Worm (Caenorhabditis elegans): ENCODE results near the gene R74.8.

Gene R74.8

ce11 chrIII:4191091-4191638 lies 14.9 kb upstream of the R74.8 start, which contains the start of gene dnj-16 (continued):
- TF ChIP-seq daf-12 (tag; optimal IDR thresholded peaks at IDR 0.05): no peak
- TF ChIP-seq madf-5 (GFP tag; IDR thresholded peaks at IDR 0.05): no peak
- no peak for TF ChIP-seq ZK337.2 (GFP tag; IDR thresholded peaks at IDR 0.05)
- TF ChIP-seq aha-1 (tag): no peak
- no peak for TF ChIP-seq Y48G9A.11 (GFP tag; IDR thresholded peaks at IDR 0.05)
- TF ChIP-seq spr-1 (tag; optimal IDR thresholded peaks at IDR 0.05): no peak
- TF ChIP-seq nhr-42 (GFP tag; IDR thresholded peaks at IDR 0.05): no peak
- no peak for TF ChIP-seq zfp-2 (tag; optimal IDR thresholded peaks at IDR 0.05)
- peak; percentile 79 for TF ChIP-seq nhr-6 (tag; optimal IDR thresholded peaks at IDR 0.05)
- no peak for TF ChIP-seq egl-27 (tag; optimal IDR thresholded peaks at IDR 0.05)
- TF ChIP-seq dpl-1 (GFP tag; optimal IDR thresholded peaks at IDR 0.05): peak; percentile 1
- TF ChIP-seq zip-2 (tag; optimal IDR thresholded peaks at IDR 0.05): no peak
- TF ChIP-seq fos-1 (tag; optimal IDR thresholded peaks at IDR 0.05): no peak
- no peak for TF ChIP-seq spr-3 (GFP tag; optimal IDR thresholded peaks at IDR 0.05)
- no peak for TF ChIP-seq R02D3.7 (tag; optimal IDR thresholded peaks at IDR 0.05)
- no peak for TF ChIP-seq hmg-1.1 (GFP tag; IDR thresholded peaks at IDR 0.05)
- TF ChIP-seq saeg-2 (GFP tag; IDR thresholded peaks at IDR 0.05): no peak
- TF ChIP-seq unc-130 (GFP tag; optimal IDR thresholded peaks at IDR 0.05): no peak
- TF ChIP-seq lin-13 (GFP tag; optimal IDR thresholded peaks at IDR 0.05): peak; percentile 10
- no peak for TF ChIP-seq hif-1 (tag; optimal IDR thresholded peaks at IDR 0.05)
- no peak for TF ChIP-seq duxl-1 (tag; optimal IDR thresholded peaks at IDR 0.05; ENCODE audit: poor library complexity)
- no peak for TF ChIP-seq attf-4 (tag; optimal IDR thresholded peaks at IDR 0.05)
- TF ChIP-seq mxl-3 (GFP tag; optimal IDR thresholded peaks at IDR 0.05): no peak
- peak in 1 of 2 experiments; percentile 71 for TF ChIP-seq lsy-2 (tag; optimal IDR thresholded peaks at IDR 0.05)
- no peak for TF ChIP-seq set-16 (GFP tag; IDR thresholded peaks at IDR 0.05)
- TF ChIP-seq ceh-62 (tag; optimal IDR thresholded peaks at IDR 0.05): no peak
- TF ChIP-seq dmd-9 (GFP tag; IDR thresholded peaks at IDR 0.05): no peak
- TF ChIP-seq pqm-1 (tag; optimal IDR thresholded peaks at IDR 0.05): peak; percentile 36
- TF ChIP-seq pha-4 (GFP tag; IDR thresholded peaks at IDR 0.05): no peak
- TF ChIP-seq pha-4 (tag; optimal IDR thresholded peaks at IDR 0.05): peak; percentile 49
- no peak for TF ChIP-seq lin-15B (tag; optimal IDR thresholded peaks at IDR 0.05)
- TF ChIP-seq nhr-28 (tag; optimal IDR thresholded peaks at IDR 0.05): peak; percentile 34
- TF ChIP-seq Y5F2A.4 (GFP tag; optimal IDR thresholded peaks at IDR 0.05): no peak

ce11 chrIII:4193659-4194103 lies 12.4 kb upstream of the R74.8 start, which contains the start of gene xbp-1:
Gene xbp-1 (plus strand): TSS chrIII:4193809.
- TF ChIP-seq F49E8.2 (tag; optimal IDR thresholded peaks at IDR 0.05; ENCODE audit: borderline replicate concordance): no peak
- TF ChIP-seq spr-3 (GFP tag; optimal IDR thresholded peaks at IDR 0.05): peak; percentile 23
- TF ChIP-seq tag-97 (GFP tag; IDR thresholded peaks at IDR 0.05): no peak
- peak; percentile 74 for TF ChIP-seq ztf-7 (tag; optimal IDR thresholded peaks at IDR 0.05)
- peak; percentile 77 for TF ChIP-seq pha-4 (GFP tag; IDR thresholded peaks at IDR 0.05)
- no peak for TF ChIP-seq pha-4 (tag; optimal IDR thresholded peaks at IDR 0.05)
- no peak for TF ChIP-seq skn-1 (tag; optimal IDR thresholded peaks at IDR 0.05)
- TF ChIP-seq sdz-12 (GFP tag; optimal IDR thresholded peaks at IDR 0.05): peak; percentile 50
- peak; percentile 71 for TF ChIP-seq lin-38 (GFP tag; IDR thresholded peaks at IDR 0.05)
- TF ChIP-seq hlh-11 (tag; optimal IDR thresholded peaks at IDR 0.05): peak; percentile 98
- peak; percentile 93 for TF ChIP-seq jun-1 (tag; optimal IDR thresholded peaks at IDR 0.05)
- no peak for TF ChIP-seq ceh-32 (tag; optimal IDR thresholded peaks at IDR 0.05; ENCODE audit: poor library complexity)
- TF ChIP-seq unc-39 (tag; optimal IDR thresholded peaks at IDR 0.05): no peak
- TF ChIP-seq tra-1 (GFP tag; IDR thresholded peaks at IDR 0.05): peak; percentile 81
- TF ChIP-seq attf-4 (tag; optimal IDR thresholded peaks at IDR 0.05): no peak
- no peak for TF ChIP-seq aly-2 (tag; optimal IDR thresholded peaks at IDR 0.05)
- TF ChIP-seq nhr-42 (GFP tag; IDR thresholded peaks at IDR 0.05): 0 out of 2 replicates have a peak, but pooled peaks have one; percentile 64
- TF ChIP-seq ceh-44 (GFP tag; IDR thresholded peaks at IDR 0.05): no peak
- TF ChIP-seq mxl-2 (GFP tag; conservative IDR thresholded peaks at IDR 0.05): 0 out of 2 replicates have a peak, but pooled peaks have one; percentile 17
- no peak for TF ChIP-seq nhr-76 (tag; optimal IDR thresholded peaks at IDR 0.05)
- TF ChIP-seq unc-62 (GFP tag; optimal IDR thresholded peaks at IDR 0.05 in 1 of 2): peak in 1 of 2 experiments; percentile 86
- no peak for TF ChIP-seq unc-62 (tag; optimal IDR thresholded peaks at IDR 0.05)
- TF ChIP-seq madf-5 (GFP tag; IDR thresholded peaks at IDR 0.05): no peak
- TF ChIP-seq F44E2.7 (GFP tag; IDR thresholded peaks at IDR 0.05): no peak
- TF ChIP-seq lir-3 (tag; optimal IDR thresholded peaks at IDR 0.05): no peak
- no peak for TF ChIP-seq zip-11 (GFP tag; IDR thresholded peaks at IDR 0.05)
